Fruit fly (Drosophila melanogaster) whole organism, wandering third instar larva: ENCODE measurements around the gene CG32650.

Experiments used
- Abd-B ChIP-seq: fragments of >200 bp; optimal IDR thresholded peaks from 2 replicates; lab custom pipeline; 2017; ENCODE audit warnings: missing biosample characterization, missing genetic modification characterization
- CG32264 ChIP-seq: fragments of 200-800 bp; sonication (Bioruptor generic); optimal IDR thresholded peaks from 2 replicates; lab custom pipeline; 2016; ENCODE audit warnings: missing biosample characterization, missing genetic modification characterization
- CG9705 ChIP-seq: fragments of 200-800 bp; sonication (Bioruptor generic); optimal IDR thresholded peaks from 2 replicates; lab custom pipeline; 2018; ENCODE audit warnings: missing biosample characterization, mild to moderate bottlenecking, missing genetic modification characterization
- CrebA ChIP-seq: fragments of 200-800 bp; sonication (Bioruptor generic); optimal IDR thresholded peaks from 2 replicates; lab custom pipeline; 2016; ENCODE audit warnings: missing biosample characterization, mild to moderate bottlenecking, missing genetic modification characterization, borderline replicate concordance
- Dif ChIP-seq: fragments of 200-275, 200-300 bp; sonication (Bioruptor generic); optimal IDR thresholded peaks from 2 replicates; lab custom pipeline; 2018; ENCODE audit warnings: missing biosample characterization, missing genetic modification characterization; ENCODE audit not compliant: partially characterized antibody
- GATAd ChIP-seq: sonication (Bioruptor generic); optimal IDR thresholded peaks from 2 replicates; lab custom pipeline; 2016; ENCODE audit warnings: missing biosample characterization, missing genetic modification characterization
- Hr78 ChIP-seq: fragments of >200 bp; optimal IDR thresholded peaks from 2 replicates; lab custom pipeline; 2017; ENCODE audit warnings: missing biosample characterization, missing genetic modification characterization
- Myc ChIP-seq: fragments of >200 bp; optimal IDR thresholded peaks from 2 replicates; lab custom pipeline; 2017
- OdsH ChIP-seq: fragments of 200-800 bp; sonication (Bioruptor generic); optimal IDR thresholded peaks from 2 replicates; lab custom pipeline; 2016; ENCODE audit warnings: missing biosample characterization, mild to moderate bottlenecking, missing genetic modification characterization
- Rel ChIP-seq, 2 experiments: fragments of 200-800 bp; sonication (Bioruptor generic) in 1 of 2; optimal IDR thresholded peaks; 2 replicates in 1 of 2; 3 replicates in 1 of 2; lab custom pipeline; 2016 to 2019; ENCODE audit warnings: mild to moderate bottlenecking in 2 of 2, missing biosample characterization in 2 of 2, missing genetic modification characterization in 2 of 2, moderate library complexity in 1 of 2
- Sp1 ChIP-seq: fragments of 200-800 bp; sonication (Bioruptor generic); optimal IDR thresholded peaks from 3 replicates; lab custom pipeline; 2019; ENCODE audit warnings: missing biosample characterization, mild to moderate bottlenecking, missing genetic modification characterization, moderate library complexity
- Vsx2 ChIP-seq: fragments of 200-300, 225-300 bp; sonication (Bioruptor generic); optimal IDR thresholded peaks from 2 replicates; lab custom pipeline; 2018; ENCODE audit warnings: missing biosample characterization, missing genetic modification characterization; ENCODE audit not compliant: partially characterized antibody
- br ChIP-seq: fragments of 200-800 bp; sonication (Bioruptor generic); optimal IDR thresholded peaks from 2 replicates; lab custom pipeline; 2016; ENCODE audit warnings: missing biosample characterization, missing genetic modification characterization
- dl ChIP-seq, 2 experiments: fragments of 175-275, 200-275 bp in 1 of 2; fragments of 200-275 bp in 1 of 2; sonication (Bioruptor generic); optimal IDR thresholded peaks; lab custom pipeline; 2018; ENCODE audit warnings: mild to moderate bottlenecking in 2 of 2, missing biosample characterization in 2 of 2, missing genetic modification characterization in 2 of 2, moderate library complexity in 2 of 2; ENCODE audit not compliant: partially characterized antibody in 2 of 2, insufficient read depth in 1 of 2
- dsf ChIP-seq: sonication (Bioruptor generic); optimal IDR thresholded peaks from 2 replicates; lab custom pipeline; 2016; ENCODE audit warnings: missing biosample characterization, missing genetic modification characterization, borderline replicate concordance
- foxo ChIP-seq, 2 experiments: fragments of 200-800 bp; sonication (Bioruptor generic); optimal IDR thresholded peaks; 2 replicates in 1 of 2; 3 replicates in 1 of 2; lab custom pipeline; 2016 to 2017; ENCODE audit warnings: missing biosample characterization in 2 of 2, missing genetic modification characterization in 2 of 2
- fru ChIP-seq: fragments of 200-800 bp; sonication (Bioruptor generic); optimal IDR thresholded peaks from 3 replicates; lab custom pipeline; 2016; ENCODE audit warnings: missing biosample characterization, mild to moderate bottlenecking, missing genetic modification characterization
- h ChIP-seq: fragments of 200-800 bp; sonication (Bioruptor generic); optimal IDR thresholded peaks from 3 replicates; lab custom pipeline; 2016; ENCODE audit warnings: missing biosample characterization, mild to moderate bottlenecking, missing genetic modification characterization
- jim ChIP-seq: fragments of 175-275, 200-325 bp; sonication (Bioruptor generic); optimal IDR thresholded peaks from 2 replicates; lab custom pipeline; 2016; ENCODE audit warnings: missing biosample characterization, mild to moderate bottlenecking, missing genetic modification characterization
- lola ChIP-seq: fragments of >200 bp; optimal IDR thresholded peaks from 2 replicates; lab custom pipeline; 2017; ENCODE audit warnings: missing biosample characterization, missing genetic modification characterization
- rgr ChIP-seq: fragments of 200-800 bp; sonication (Bioruptor generic); optimal IDR thresholded peaks from 3 replicates; lab custom pipeline; 2016; ENCODE audit warnings: missing biosample characterization, mild to moderate bottlenecking, missing genetic modification characterization
- sage ChIP-seq: fragments of 200-800 bp; sonication (Bioruptor generic); optimal IDR thresholded peaks from 2 replicates; lab custom pipeline; 2016; ENCODE audit warnings: missing biosample characterization, mild to moderate bottlenecking, missing genetic modification characterization
- sv ChIP-seq: fragments of 200-800 bp; sonication (Bioruptor generic); optimal IDR thresholded peaks from 3 replicates; lab custom pipeline; 2016; ENCODE audit warnings: missing biosample characterization, missing genetic modification characterization
- tai ChIP-seq: sonication (Bioruptor generic); optimal IDR thresholded peaks from 2 replicates; lab custom pipeline; 2016; ENCODE audit warnings: missing biosample characterization, missing genetic modification characterization
- usp ChIP-seq: fragments of >200 bp; optimal IDR thresholded peaks from 2 replicates; lab custom pipeline; 2017; ENCODE audit warnings: missing biosample characterization, missing genetic modification characterization
- woc ChIP-seq: sonication (Bioruptor generic); optimal IDR thresholded peaks from 2 replicates; lab custom pipeline; 2016; ENCODE audit warnings: missing biosample characterization, mild to moderate bottlenecking, missing genetic modification characterization

CG32650 gene

dm6 chrX:12906914-12907313 lies 8.4 kb upstream of the CG32650 start, which contains the start of gene mRpL49:
Gene mRpL49, plus strand, starts transcription at chrX:12907105.
- peak; percentile 30 for TF ChIP-seq woc
- TF ChIP-seq lola (GFP tag; lab: Kevin White, UChicago), result no peak

dm6 chrX:12905901-12906689 lies 7.6 kb upstream of the CG32650 start, which contains the start of gene CG4404:
Gene CG4404, minus strand, starts transcription at chrX:12906018.
- TF ChIP-seq GATAd (no peak), Vsx2 (GFP tag; lab: Kevin White, UChicago) (no peak), br (GFP tag; lab: Kevin White, UChicago) (no peak), Rel (GFP tag; optimal IDR thresholded peaks at IDR 0.05; lab: Kevin White, UChicago) (no peak), Rel (tag; optimal IDR thresholded peaks at IDR 0.05; lab: Kevin White, UChicago) (no peak), dsf (no peak), Abd-B (no peak), jim (GFP tag; lab: Kevin White, UChicago) (no peak), tai (GFP tag; lab: Kevin White, UChicago) (no peak), woc (no peak), fru (GFP tag; lab: Kevin White, UChicago) (no peak), dl (GFP tag; optimal IDR thresholded peaks at IDR 0.05; lab: Kevin White, UChicago; ENCODE audit: insufficient read depth in 1 of 2, partially characterized antibody in 2 of 2) (no peak), Hr78 (no peak), usp (no peak), Dif (GFP tag; lab: Kevin White, UChicago) (no peak), sage (no peak), rgr (GFP tag; lab: Kevin White, UChicago) (no peak)

dm6 chrX:12905014-12905900 lies 6.8 kb upstream of the CG32650 start:
- TF ChIP-seq dsf (no peak), Abd-B (no peak), foxo (GFP tag; optimal IDR thresholded peaks at IDR 0.05; lab: Kevin White, UChicago) (peak in 1 of 2 experiments; percentile 8), h (GFP tag; lab: Kevin White, UChicago) (peak; percentile 7)

- no peak for TF ChIP-seq GATAd
- TF ChIP-seq dl (GFP tag; optimal IDR thresholded peaks at IDR 0.05; lab: Kevin White, UChicago; ENCODE audit: insufficient read depth in 1 of 2, partially characterized antibody in 2 of 2), result no peak
- TF ChIP-seq OdsH (GFP tag; lab: Kevin White, UChicago), result no peak
- no peak for TF ChIP-seq CG32264 (GFP tag; lab: Kevin White, UChicago)
- TF ChIP-seq Sp1 (GFP tag; lab: Kevin White, UChicago), result peak; percentile 28
- no peak for TF ChIP-seq CrebA (GFP tag; lab: Kevin White, UChicago)
- TF ChIP-seq Vsx2 (GFP tag; lab: Kevin White, UChicago), result no peak
- TF ChIP-seq CG9705 (GFP tag; lab: Kevin White, UChicago), result no peak
- no peak for TF ChIP-seq Rel (GFP tag; optimal IDR thresholded peaks at IDR 0.05; lab: Kevin White, UChicago)
- TF ChIP-seq Rel (tag; optimal IDR thresholded peaks at IDR 0.05; lab: Kevin White, UChicago), result peak; percentile 3
Observed at dm6 chrX:12903099-12903616, 4.7 kb upstream of the CG32650 start, which contains the start of gene Flad1. Gene Flad1, minus strand, starts transcription at chrX:12903516.

- TF ChIP-seq woc (peak; percentile 87), sv (GFP tag; lab: Kevin White, UChicago) (no peak), Myc (lab: Kevin White, UChicago) (peak; percentile 91)
Observed at dm6 chrX:12900718-12901442, 2.4 kb upstream of the CG32650 start, which contains the start of gene Coq8. Gene Coq8, minus strand, starts transcription at chrX:12901114.
